Fruit fly (Drosophila melanogaster): ENCODE measurements around the gene CG8500.

DNA sequence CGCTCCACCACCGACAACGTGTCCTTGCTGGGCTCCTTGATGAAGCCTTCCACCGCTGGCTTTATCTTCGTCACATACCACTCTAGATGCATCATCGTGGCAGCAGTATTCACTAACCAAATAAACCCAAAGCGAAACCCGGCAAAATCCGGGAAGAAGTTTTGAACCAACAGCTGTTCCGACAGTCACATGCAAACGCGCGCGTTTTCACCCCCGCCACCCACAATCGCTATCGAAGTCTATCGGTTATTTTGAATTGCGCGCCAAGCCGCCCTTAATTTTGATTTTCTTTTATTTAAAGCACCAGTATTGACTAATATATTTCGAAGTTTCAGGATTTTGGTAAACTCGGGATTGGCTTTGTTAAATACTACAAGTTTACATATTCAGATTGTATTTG lies 30.0 kb upstream of the CG8500 start, which contains the start of gene Tti1:
- TF ChIP-seq woc (GFP tag; optimal IDR thresholded peaks at IDR 0.05) = no peak
- no peak for TF ChIP-seq sage (GFP tag; optimal IDR thresholded peaks at IDR 0.05)
- no peak for TF ChIP-seq usp (GFP tag; optimal IDR thresholded peaks at IDR 0.05)
- TF ChIP-seq Hr78 (GFP tag; optimal IDR thresholded peaks at IDR 0.05) = no peak
- TF ChIP-seq fru (GFP tag; optimal IDR thresholded peaks at IDR 0.05) = no peak
- no peak for TF ChIP-seq psq (GFP tag; optimal IDR thresholded peaks at IDR 0.05)
- no peak for TF ChIP-seq brk (GFP tag; optimal IDR thresholded peaks at IDR 0.05)
- TF ChIP-seq Abd-B (GFP tag; optimal IDR thresholded peaks at IDR 0.05) = no peak
- TF ChIP-seq N (GFP tag; optimal IDR thresholded peaks at IDR 0.05) = no peak
- TF ChIP-seq Dfd (GFP tag; optimal IDR thresholded peaks at IDR 0.05) = no peak
- no peak for TF ChIP-seq Vsx2 (GFP tag; optimal IDR thresholded peaks at IDR 0.05; ENCODE audit: partially characterized antibody)
- TF ChIP-seq HLH106 (tag; optimal IDR thresholded peaks at IDR 0.05) = no peak
